Fruit fly (Drosophila melanogaster): ENCODE data around the gene sordd1.
A peak's percentile ranks its signal among the peaks of the same experiment; 100 is the strongest.

sordd1 gene

dm6 chrX:15817823-15818222, 22.0 kb upstream of the sordd1 start:
- no peak for TF ChIP-seq CG14050 (GFP tag; IDR thresholded peaks at IDR 0.05)
- no peak for TF ChIP-seq CG42726 (GFP tag; IDR thresholded peaks at IDR 0.05; ENCODE audit: partially characterized antibody)
- no peak for TF ChIP-seq CG9437 (GFP tag; optimal IDR thresholded peaks at IDR 0.05)
- TF ChIP-seq pfk (GFP tag; optimal IDR thresholded peaks at IDR 0.05): peak; percentile 40
- TF ChIP-seq lbe (GFP tag; optimal IDR thresholded peaks at IDR 0.05): no peak
- peak; percentile 33 for TF ChIP-seq sens (GFP tag)
- TF ChIP-seq stwl (tag; optimal IDR thresholded peaks at IDR 0.05): no peak
- peak; percentile 56 for TF ChIP-seq pros (GFP tag; optimal IDR thresholded peaks at IDR 0.05)
- TF ChIP-seq bbx (GFP tag; IDR thresholded peaks at IDR 0.05; ENCODE audit: partially characterized antibody): peak; percentile 46; the same call in 1 of the 2 replicates
- peak; percentile 28 for TF ChIP-seq D (optimal IDR thresholded peaks at IDR 0.05)
- no peak for TF ChIP-seq D (GFP tag; optimal IDR thresholded peaks at IDR 0.05)
- TF ChIP-seq pum (GFP tag; optimal IDR thresholded peaks at IDR 0.05): no peak
- TF ChIP-seq ttk (GFP tag; IDR thresholded peaks at IDR 0.05): no peak
- TF ChIP-seq CG10431 (GFP tag; optimal IDR thresholded peaks at IDR 0.05): no peak
- TF ChIP-seq Opbp (GFP tag; IDR thresholded peaks at IDR 0.05; ENCODE audit: partially characterized antibody): peak; percentile 37; the same call in 2 of the 3 replicates
- TF ChIP-seq Trl (optimal IDR thresholded peaks at IDR 0.05): no peak
- TF ChIP-seq Trl (GFP tag; optimal IDR thresholded peaks at IDR 0.05): no peak
- TF ChIP-seq CG7556 (GFP tag; optimal IDR thresholded peaks at IDR 0.05): no peak
- peak; percentile 62; the same call in 1 of the 3 replicates for TF ChIP-seq CG6791 (GFP tag; IDR thresholded peaks at IDR 0.05; ENCODE audit: partially characterized antibody)
- TF ChIP-seq sd (tag; optimal IDR thresholded peaks at IDR 0.05): peak; percentile 89
- peak; percentile 5 for TF ChIP-seq D19A (tag; optimal IDR thresholded peaks at IDR 0.05)
- no peak for TF ChIP-seq Mad (GFP tag; optimal IDR thresholded peaks at IDR 0.05)
- no peak for TF ChIP-seq CG1603 (tag; optimal IDR thresholded peaks at IDR 0.05)
- TF ChIP-seq nerfin-1 (tag; optimal IDR thresholded peaks at IDR 0.05): peak; percentile 90
- no peak for TF ChIP-seq yki (optimal IDR thresholded peaks at IDR 0.05)
- TF ChIP-seq CG16813 (GFP tag; IDR thresholded peaks at IDR 0.05; ENCODE audit: partially characterized antibody): 0 out of 3 replicates have a peak, but pooled peaks have one; percentile 25
- peak; percentile 96; the same call in 2 of the 3 replicates for TF ChIP-seq CG2199 (GFP tag; IDR thresholded peaks at IDR 0.05)
- no peak for TF ChIP-seq CG17612 (GFP tag; IDR thresholded peaks at IDR 0.05)
- no peak for TF ChIP-seq Bdp1 (GFP tag; optimal IDR thresholded peaks at IDR 0.05)
- no peak for TF ChIP-seq jumu (GFP tag; optimal IDR thresholded peaks at IDR 0.05)
- no peak for TF ChIP-seq CG12104 (GFP tag; optimal IDR thresholded peaks at IDR 0.05)
- no peak for TF ChIP-seq caup (GFP tag; optimal IDR thresholded peaks at IDR 0.05; ENCODE audit: severe bottlenecking)
- no peak for TF ChIP-seq CG7963 (GFP tag; IDR thresholded peaks at IDR 0.05; ENCODE audit: partially characterized antibody)
- TF ChIP-seq CG9727 (GFP tag; optimal IDR thresholded peaks at IDR 0.05): no peak
- TF ChIP-seq CG5180 (GFP tag; optimal IDR thresholded peaks at IDR 0.05): peak; percentile 10
- peak; percentile 25 for TF ChIP-seq CG15696 (tag; optimal IDR thresholded peaks at IDR 0.05)
- TF ChIP-seq insv (GFP tag; optimal IDR thresholded peaks at IDR 0.05): peak in 1 of 2 experiments; percentile 30

dm6 chrX:15816905-15817304, 21.1 kb upstream of the sordd1 start:
- peak; percentile 95 for TF ChIP-seq nerfin-1 (tag; optimal IDR thresholded peaks at IDR 0.05)
- peak; percentile 62; the same call in 2 of the 3 replicates for TF ChIP-seq CG2199 (GFP tag; IDR thresholded peaks at IDR 0.05)
- TF ChIP-seq Adf1 (GFP tag; IDR thresholded peaks at IDR 0.05): no peak
- TF ChIP-seq Elba2 (GFP tag; optimal IDR thresholded peaks at IDR 0.05): peak; percentile 78
- peak; percentile 94 for TF ChIP-seq pros (GFP tag; optimal IDR thresholded peaks at IDR 0.05)
- TF ChIP-seq CG17186 (GFP tag; optimal IDR thresholded peaks at IDR 0.05): no peak
- TF ChIP-seq insv (GFP tag; optimal IDR thresholded peaks at IDR 0.05): peak; percentile 46 to 94
- TF ChIP-seq caup (GFP tag; optimal IDR thresholded peaks at IDR 0.05; ENCODE audit: severe bottlenecking): no peak
- TF ChIP-seq cg (GFP tag; optimal IDR thresholded peaks at IDR 0.05): peak; percentile 60
- TF ChIP-seq grau (tag; optimal IDR thresholded peaks at IDR 0.05): no peak
- peak; percentile 95 for TF ChIP-seq sd (tag; optimal IDR thresholded peaks at IDR 0.05)
